Fruit fly (Drosophila melanogaster) whole organism, wandering third instar larva: ENCODE data around the gene CG4362.

Experiments used
- Abd-B ChIP-seq: fragments of >200 bp; optimal IDR thresholded peaks from 2 replicates; lab custom pipeline; 2017; ENCODE audit warnings: missing biosample characterization, missing genetic modification characterization
- CG32264 ChIP-seq: fragments of 200-800 bp; sonication (Bioruptor generic); optimal IDR thresholded peaks from 2 replicates; lab custom pipeline; 2016; ENCODE audit warnings: missing biosample characterization, missing genetic modification characterization
- CG9705 ChIP-seq: fragments of 200-800 bp; sonication (Bioruptor generic); optimal IDR thresholded peaks from 2 replicates; lab custom pipeline; 2018; ENCODE audit warnings: missing biosample characterization, mild to moderate bottlenecking, missing genetic modification characterization
- CrebA ChIP-seq: fragments of 200-800 bp; sonication (Bioruptor generic); optimal IDR thresholded peaks from 2 replicates; lab custom pipeline; 2016; ENCODE audit warnings: missing biosample characterization, mild to moderate bottlenecking, missing genetic modification characterization, borderline replicate concordance
- Dfd ChIP-seq: fragments of >200 bp; optimal IDR thresholded peaks from 2 replicates; lab custom pipeline; 2017; ENCODE audit warnings: missing biosample characterization, missing genetic modification characterization
- Dif ChIP-seq: fragments of 200-275, 200-300 bp; sonication (Bioruptor generic); optimal IDR thresholded peaks from 2 replicates; lab custom pipeline; 2018; ENCODE audit warnings: missing biosample characterization, missing genetic modification characterization; ENCODE audit not compliant: partially characterized antibody
- GATAd ChIP-seq: sonication (Bioruptor generic); optimal IDR thresholded peaks from 2 replicates; lab custom pipeline; 2016; ENCODE audit warnings: missing biosample characterization, missing genetic modification characterization
- HLH106 ChIP-seq: fragments of 200-800 bp; optimal IDR thresholded peaks from 3 replicates; lab custom pipeline; 2019; ENCODE audit warnings: missing biosample characterization, mild to moderate bottlenecking, missing genetic modification characterization, moderate library complexity
- Hnf4 ChIP-seq: fragments of 200-800 bp; sonication (Bioruptor generic); optimal IDR thresholded peaks from 2 replicates; lab custom pipeline; 2016; ENCODE audit warnings: missing biosample characterization, mild to moderate bottlenecking, missing genetic modification characterization
- Hr78 ChIP-seq: fragments of >200 bp; optimal IDR thresholded peaks from 2 replicates; lab custom pipeline; 2017; ENCODE audit warnings: missing biosample characterization, missing genetic modification characterization
- Hr83 ChIP-seq: fragments of 200-300 bp; sonication (Bioruptor generic); optimal IDR thresholded peaks from 2 replicates; lab custom pipeline; 2016; ENCODE audit warnings: missing biosample characterization, mild to moderate bottlenecking, missing genetic modification characterization, moderate library complexity; ENCODE audit not compliant: poor library complexity, severe bottlenecking
- Jra ChIP-seq: sonication (Bioruptor generic); optimal IDR thresholded peaks from 2 replicates; lab custom pipeline; 2016; ENCODE audit warnings: missing biosample characterization, missing genetic modification characterization
- Mio ChIP-seq: sonication (Bioruptor generic); optimal IDR thresholded peaks from 2 replicates; lab custom pipeline; 2016; ENCODE audit warnings: missing biosample characterization, missing genetic modification characterization
- N ChIP-seq: fragments of >200 bp; optimal IDR thresholded peaks from 2 replicates; lab custom pipeline; 2018; ENCODE audit warnings: missing biosample characterization, missing external identifiers, missing genetic modification characterization
- OdsH ChIP-seq: fragments of 200-800 bp; sonication (Bioruptor generic); optimal IDR thresholded peaks from 2 replicates; lab custom pipeline; 2016; ENCODE audit warnings: missing biosample characterization, mild to moderate bottlenecking, missing genetic modification characterization
- Rel ChIP-seq, 2 experiments: fragments of 200-800 bp; sonication (Bioruptor generic) in 1 of 2; optimal IDR thresholded peaks; 2 replicates in 1 of 2; 3 replicates in 1 of 2; lab custom pipeline; 2016 to 2019; ENCODE audit warnings: mild to moderate bottlenecking in 2 of 2, missing biosample characterization in 2 of 2, missing genetic modification characterization in 2 of 2, moderate library complexity in 1 of 2
- Sp1 ChIP-seq: fragments of 200-800 bp; sonication (Bioruptor generic); optimal IDR thresholded peaks from 3 replicates; lab custom pipeline; 2019; ENCODE audit warnings: missing biosample characterization, mild to moderate bottlenecking, missing genetic modification characterization, moderate library complexity
- Vsx2 ChIP-seq: fragments of 200-300, 225-300 bp; sonication (Bioruptor generic); optimal IDR thresholded peaks from 2 replicates; lab custom pipeline; 2018; ENCODE audit warnings: missing biosample characterization, missing genetic modification characterization; ENCODE audit not compliant: partially characterized antibody
- br ChIP-seq: fragments of 200-800 bp; sonication (Bioruptor generic); optimal IDR thresholded peaks from 2 replicates; lab custom pipeline; 2016; ENCODE audit warnings: missing biosample characterization, missing genetic modification characterization
- brk ChIP-seq: fragments of 200-800 bp; sonication (Bioruptor generic); optimal IDR thresholded peaks from 2 replicates; lab custom pipeline; 2016; ENCODE audit warnings: missing biosample characterization, mild to moderate bottlenecking, missing genetic modification characterization
- dl ChIP-seq, 2 experiments: fragments of 175-275, 200-275 bp in 1 of 2; fragments of 200-275 bp in 1 of 2; sonication (Bioruptor generic); optimal IDR thresholded peaks; lab custom pipeline; 2018; ENCODE audit warnings: mild to moderate bottlenecking in 2 of 2, missing biosample characterization in 2 of 2, missing genetic modification characterization in 2 of 2, moderate library complexity in 2 of 2; ENCODE audit not compliant: partially characterized antibody in 2 of 2, insufficient read depth in 1 of 2
- dmrt93B ChIP-seq: fragments of 200-800 bp; sonication (Bioruptor generic); optimal IDR thresholded peaks from 2 replicates; lab custom pipeline; 2018; ENCODE audit warnings: missing biosample characterization, mild to moderate bottlenecking, missing genetic modification characterization
- dsf ChIP-seq: sonication (Bioruptor generic); optimal IDR thresholded peaks from 2 replicates; lab custom pipeline; 2016; ENCODE audit warnings: missing biosample characterization, missing genetic modification characterization, borderline replicate concordance
- ey ChIP-seq: fragments of 200-800 bp; sonication (Bioruptor generic); optimal IDR thresholded peaks from 2 replicates; lab custom pipeline; 2016; ENCODE audit warnings: missing biosample characterization, missing genetic modification characterization
- foxo ChIP-seq, 2 experiments: fragments of 200-800 bp; sonication (Bioruptor generic); optimal IDR thresholded peaks; 2 replicates in 1 of 2; 3 replicates in 1 of 2; lab custom pipeline; 2016 to 2017; ENCODE audit warnings: missing biosample characterization in 2 of 2, missing genetic modification characterization in 2 of 2
- fru ChIP-seq: fragments of 200-800 bp; sonication (Bioruptor generic); optimal IDR thresholded peaks from 3 replicates; lab custom pipeline; 2016; ENCODE audit warnings: missing biosample characterization, mild to moderate bottlenecking, missing genetic modification characterization
- h ChIP-seq: fragments of 200-800 bp; sonication (Bioruptor generic); optimal IDR thresholded peaks from 3 replicates; lab custom pipeline; 2016; ENCODE audit warnings: missing biosample characterization, mild to moderate bottlenecking, missing genetic modification characterization
- jim ChIP-seq: fragments of 175-275, 200-325 bp; sonication (Bioruptor generic); optimal IDR thresholded peaks from 2 replicates; lab custom pipeline; 2016; ENCODE audit warnings: missing biosample characterization, mild to moderate bottlenecking, missing genetic modification characterization
- lola ChIP-seq: fragments of >200 bp; optimal IDR thresholded peaks from 2 replicates; lab custom pipeline; 2017; ENCODE audit warnings: missing biosample characterization, missing genetic modification characterization
- pan ChIP-seq: fragments of >200 bp; optimal IDR thresholded peaks from 2 replicates; lab custom pipeline; 2017
- psq ChIP-seq: fragments of 200-800 bp; sonication (Bioruptor generic); optimal IDR thresholded peaks from 3 replicates; lab custom pipeline; 2017; ENCODE audit warnings: missing biosample characterization, mild to moderate bottlenecking, missing genetic modification characterization, moderate library complexity
- rgr ChIP-seq: fragments of 200-800 bp; sonication (Bioruptor generic); optimal IDR thresholded peaks from 3 replicates; lab custom pipeline; 2016; ENCODE audit warnings: missing biosample characterization, mild to moderate bottlenecking, missing genetic modification characterization
- sage ChIP-seq: fragments of 200-800 bp; sonication (Bioruptor generic); optimal IDR thresholded peaks from 2 replicates; lab custom pipeline; 2016; ENCODE audit warnings: missing biosample characterization, mild to moderate bottlenecking, missing genetic modification characterization
- sv ChIP-seq: fragments of 200-800 bp; sonication (Bioruptor generic); optimal IDR thresholded peaks from 3 replicates; lab custom pipeline; 2016; ENCODE audit warnings: missing biosample characterization, missing genetic modification characterization
- tai ChIP-seq: sonication (Bioruptor generic); optimal IDR thresholded peaks from 2 replicates; lab custom pipeline; 2016; ENCODE audit warnings: missing biosample characterization, missing genetic modification characterization
- usp ChIP-seq: fragments of >200 bp; optimal IDR thresholded peaks from 2 replicates; lab custom pipeline; 2017; ENCODE audit warnings: missing biosample characterization, missing genetic modification characterization
- woc ChIP-seq: sonication (Bioruptor generic); optimal IDR thresholded peaks from 2 replicates; lab custom pipeline; 2016; ENCODE audit warnings: missing biosample characterization, mild to moderate bottlenecking, missing genetic modification characterization

The CG4362 gene

dm6 chr3R:20264770-20265169, 42.6 kb downstream of the CG4362 start:
- TF ChIP-seq dl (GFP tag; optimal IDR thresholded peaks at IDR 0.05; lab: Kevin White, UChicago; ENCODE audit: insufficient read depth in 1 of 2, partially characterized antibody in 2 of 2) (no peak), CG9705 (GFP tag; lab: Kevin White, UChicago) (no peak), Dif (GFP tag; lab: Kevin White, UChicago) (no peak), Vsx2 (GFP tag; lab: Kevin White, UChicago) (peak; percentile 4), foxo (GFP tag; optimal IDR thresholded peaks at IDR 0.05; lab: Kevin White, UChicago) (no peak), OdsH (no peak), Rel (GFP tag; optimal IDR thresholded peaks at IDR 0.05; lab: Kevin White, UChicago) (no peak), Rel (tag; optimal IDR thresholded peaks at IDR 0.05; lab: Kevin White, UChicago) (peak; percentile 56), Hr78 (GFP tag; lab: Kevin White, UChicago) (no peak), psq (GFP tag; lab: Kevin White, UChicago) (no peak), pan (lab: Kevin White, UChicago) (no peak), Hnf4 (GFP tag; lab: Kevin White, UChicago) (no peak), ey (GFP tag; lab: Kevin White, UChicago) (no peak), fru (GFP tag; lab: Kevin White, UChicago) (peak; percentile 33), Sp1 (GFP tag; lab: Kevin White, UChicago) (no peak), Hr83 (no peak), N (GFP tag; lab: Kevin White, UChicago) (no peak), usp (GFP tag; lab: Kevin White, UChicago) (no peak), brk (GFP tag; lab: Kevin White, UChicago) (no peak), Dfd (GFP tag; lab: Kevin White, UChicago) (no peak), Jra (GFP tag; lab: Kevin White, UChicago) (no peak), lola (GFP tag; lab: Kevin White, UChicago) (no peak), jim (GFP tag; lab: Kevin White, UChicago) (no peak), tai (GFP tag; lab: Kevin White, UChicago) (no peak), Mio (GFP tag; lab: Kevin White, UChicago) (no peak), br (GFP tag; lab: Kevin White, UChicago) (no peak), dmrt93B (GFP tag; lab: Kevin White, UChicago) (no peak), CG32264 (GFP tag; lab: Kevin White, UChicago) (no peak), sage (peak; percentile 17), sv (GFP tag; lab: Kevin White, UChicago) (no peak), rgr (GFP tag; lab: Kevin White, UChicago) (peak; percentile 37), HLH106 (no peak), dsf (GFP tag; lab: Kevin White, UChicago) (no peak), CrebA (GFP tag; lab: Kevin White, UChicago) (no peak), GATAd (GFP tag; lab: Kevin White, UChicago) (no peak), woc (no peak), h (GFP tag; lab: Kevin White, UChicago) (peak; percentile 50), Abd-B (GFP tag; lab: Kevin White, UChicago) (no peak)

dm6 chr3R:20263793-20264483, 43.4 kb downstream of the CG4362 start:
- TF ChIP-seq dmrt93B (GFP tag; lab: Kevin White, UChicago) (no peak), Hr78 (GFP tag; lab: Kevin White, UChicago) (no peak), Jra (GFP tag; lab: Kevin White, UChicago) (no peak), sage (no peak), woc (no peak), OdsH (no peak), Vsx2 (GFP tag; lab: Kevin White, UChicago) (no peak), CG32264 (GFP tag; lab: Kevin White, UChicago) (no peak), br (GFP tag; lab: Kevin White, UChicago) (no peak), psq (GFP tag; lab: Kevin White, UChicago) (peak; percentile 74), Rel (GFP tag; optimal IDR thresholded peaks at IDR 0.05; lab: Kevin White, UChicago) (no peak), Rel (tag; optimal IDR thresholded peaks at IDR 0.05; lab: Kevin White, UChicago) (no peak), fru (GFP tag; lab: Kevin White, UChicago) (no peak), h (GFP tag; lab: Kevin White, UChicago) (peak; percentile 2), Sp1 (GFP tag; lab: Kevin White, UChicago) (no peak), lola (GFP tag; lab: Kevin White, UChicago) (no peak), foxo (GFP tag; optimal IDR thresholded peaks at IDR 0.05; lab: Kevin White, UChicago) (no peak), Hr83 (no peak), pan (lab: Kevin White, UChicago) (no peak), rgr (GFP tag; lab: Kevin White, UChicago) (peak; percentile 1), usp (GFP tag; lab: Kevin White, UChicago) (no peak), tai (GFP tag; lab: Kevin White, UChicago) (no peak), N (GFP tag; lab: Kevin White, UChicago) (no peak), sv (GFP tag; lab: Kevin White, UChicago) (no peak), Dif (GFP tag; lab: Kevin White, UChicago) (no peak), Hnf4 (GFP tag; lab: Kevin White, UChicago) (no peak)
